Worm (Caenorhabditis elegans) whole organism, L3 larva: ENCODE results near the gene srlf-1.
A peak's percentile ranks its signal among the peaks of the same experiment; 100 is the strongest.

Experiments
- R02D3.7 ChIP-seq: fragments of 150-350 bp; optimal IDR thresholded peaks from 2 replicates; lab custom pipeline; 2014; ENCODE audit warnings: missing biosample characterization, missing genetic modification characterization
- ceh-16 ChIP-seq: sonication (generic microtip); optimal IDR thresholded peaks from 2 replicates; lab custom pipeline; 2017; ENCODE audit warnings: missing biosample characterization, missing genetic modification characterization
- ceh-28 ChIP-seq: fragments of 150-350 bp; optimal IDR thresholded peaks from 2 replicates; lab custom pipeline; 2014; ENCODE audit warnings: missing biosample characterization, missing genetic modification reagents, missing genetic modification characterization
- daf-12 ChIP-seq: fragments of 150-350 bp; optimal IDR thresholded peaks from 2 replicates; lab custom pipeline; 2014; ENCODE audit warnings: missing biosample characterization, missing genetic modification reagents, missing genetic modification characterization
- egl-5 ChIP-seq: fragments of 150-350 bp; optimal IDR thresholded peaks from 2 replicates; lab custom pipeline; 2017; ENCODE audit warnings: missing biosample characterization, missing genetic modification reagents, missing genetic modification characterization, inconsistent platforms
- elt-1 ChIP-seq: fragments of 150-350 bp; optimal IDR thresholded peaks from 2 replicates; lab custom pipeline; 2014; ENCODE audit warnings: missing biosample characterization, missing genetic modification characterization
- elt-2 ChIP-seq: sonication (generic microtip); optimal IDR thresholded peaks from 2 replicates; lab custom pipeline; 2016; ENCODE audit warnings: missing genetic modification reagents, mild to moderate bottlenecking, missing genetic modification characterization, missing compliant biosample characterization
- elt-3 ChIP-seq, 3 experiments: fragments of 150-350 bp in 1 of 3; sonication (generic microtip) in 2 of 3; optimal IDR thresholded peaks; 2 replicates in 2 of 3; 4 replicates in 1 of 3; lab custom pipeline; 2014 to 2017; ENCODE audit warnings: missing biosample characterization in 3 of 3, missing genetic modification characterization in 3 of 3
- fkh-10 ChIP-seq: sonication (generic microtip); optimal IDR thresholded peaks from 2 replicates; lab custom pipeline; 2017; ENCODE audit warnings: missing biosample characterization, missing genetic modification reagents, missing genetic modification characterization
- fos-1 ChIP-seq: fragments of 150-350 bp; optimal IDR thresholded peaks from 2 replicates; lab custom pipeline; 2014; ENCODE audit warnings: missing biosample characterization, missing genetic modification characterization
- jun-1 ChIP-seq: fragments of 150-350 bp; optimal IDR thresholded peaks from 2 replicates; lab custom pipeline; 2014; ENCODE audit warnings: missing biosample characterization, missing genetic modification reagents, missing genetic modification characterization
- lin-39 ChIP-seq: fragments of 150-350 bp; optimal IDR thresholded peaks from 2 replicates; lab custom pipeline; 2018; ENCODE audit warnings: missing biosample characterization, missing genetic modification reagents, missing genetic modification characterization
- lsy-12 ChIP-seq: sonication (generic microtip); optimal IDR thresholded peaks from 2 replicates; lab custom pipeline; 2016; ENCODE audit warnings: mild to moderate bottlenecking, missing genetic modification characterization, missing compliant biosample characterization
- mml-1 ChIP-seq: fragments of 150-350 bp; sonication (generic microtip); optimal IDR thresholded peaks from 3 replicates; lab custom pipeline; 2014; ENCODE audit warnings: missing biosample characterization, missing genetic modification characterization
- nhr-11 ChIP-seq: fragments of 150-350 bp; optimal IDR thresholded peaks from 2 replicates; lab custom pipeline; 2014; ENCODE audit warnings: missing biosample characterization, missing genetic modification characterization
- nhr-12 ChIP-seq: fragments of 150-350 bp; optimal IDR thresholded peaks from 2 replicates; lab custom pipeline; 2014; ENCODE audit warnings: missing biosample characterization, missing genetic modification characterization
- nhr-23 ChIP-seq: fragments of 150-350 bp; optimal IDR thresholded peaks from 2 replicates; lab custom pipeline; 2014; ENCODE audit warnings: missing biosample characterization, missing genetic modification reagents, missing genetic modification characterization
- nhr-237 ChIP-seq: fragments of 150-350 bp; optimal IDR thresholded peaks from 2 replicates; lab custom pipeline; 2014; ENCODE audit warnings: missing biosample characterization, missing genetic modification characterization
- nhr-25 ChIP-seq: sonication (generic microtip); optimal IDR thresholded peaks from 2 replicates; lab custom pipeline; 2017; ENCODE audit warnings: missing biosample characterization, missing genetic modification characterization
- nhr-67 ChIP-seq: fragments of 150-350 bp; optimal IDR thresholded peaks from 2 replicates; lab custom pipeline; 2014; ENCODE audit warnings: missing biosample characterization, missing genetic modification characterization
- nhr-76 ChIP-seq: fragments of 150-350 bp; sonication (generic microtip); optimal IDR thresholded peaks from 5 replicates; lab custom pipeline; 2014; ENCODE audit warnings: missing biosample characterization, missing genetic modification characterization
- pha-4 ChIP-seq: fragments of 150-350 bp; optimal IDR thresholded peaks from 2 replicates; lab custom pipeline; 2014; ENCODE audit warnings: missing biosample characterization, missing genetic modification reagents, missing genetic modification characterization
- pqm-1 ChIP-seq: fragments of 150-350 bp; optimal IDR thresholded peaks from 2 replicates; lab custom pipeline; 2017; ENCODE audit warnings: missing biosample characterization, missing genetic modification characterization, inconsistent platforms
- sea-2 ChIP-seq: fragments of 150-350 bp; sonication (generic microtip); optimal IDR thresholded peaks from 4 replicates; lab custom pipeline; 2014; ENCODE audit warnings: missing biosample characterization, missing genetic modification reagents, missing genetic modification characterization
- skn-1 ChIP-seq: fragments of 150-350 bp; optimal IDR thresholded peaks from 2 replicates; lab custom pipeline; 2014; ENCODE audit warnings: missing biosample characterization, missing genetic modification characterization
- snpc-4 ChIP-seq: fragments of 150-350 bp; optimal IDR thresholded peaks from 2 replicates; lab custom pipeline; 2014; ENCODE audit warnings: missing biosample characterization, missing genetic modification characterization
- tbx-2 ChIP-seq: sonication (generic microtip); optimal IDR thresholded peaks from 2 replicates; lab custom pipeline; 2016; ENCODE audit warnings: mild to moderate bottlenecking, missing genetic modification characterization, missing compliant biosample characterization
- unc-39 ChIP-seq: sonication (generic microtip); optimal IDR thresholded peaks from 4 replicates; lab custom pipeline; 2017; ENCODE audit warnings: missing biosample characterization, missing genetic modification characterization
- unc-62 ChIP-seq: fragments of 150-350 bp; sonication (generic microtip); optimal IDR thresholded peaks from 4 replicates; lab custom pipeline; 2014; ENCODE audit warnings: missing biosample characterization, missing genetic modification reagents, missing genetic modification characterization
- zag-1 ChIP-seq: fragments of 150-350 bp; optimal IDR thresholded peaks from 2 replicates; lab custom pipeline; 2014; ENCODE audit warnings: missing biosample characterization, missing genetic modification characterization
- ztf-11 ChIP-seq: fragments of 150-350 bp; optimal IDR thresholded peaks from 2 replicates; lab custom pipeline; 2014; ENCODE audit warnings: missing biosample characterization, missing genetic modification characterization
- ztf-4 ChIP-seq: fragments of 150-350 bp; optimal IDR thresholded peaks from 2 replicates; lab custom pipeline; 2014; ENCODE audit warnings: missing biosample characterization, missing genetic modification characterization

srlf-1 gene

ce11 chrII:7810869-7811543 lies 20.6 kb downstream of the srlf-1 start, which contains the start of gene cki-1:
Gene cki-1 (plus strand): TSS chrII:7811240.
- TF ChIP-seq nhr-76 (tag; lab: Kevin White, UChicago) (no peak), elt-2 (tag; lab: Kevin White, UChicago) (no peak), mml-1 (tag; lab: Kevin White, UChicago) (no peak), lin-39 (no peak), nhr-23 (tag; lab: Kevin White, UChicago) (no peak), elt-1 (tag; lab: Kevin White, UChicago) (no peak), elt-3 (tag; optimal IDR thresholded peaks at IDR 0.05; lab: Kevin White, UChicago) (no peak), nhr-237 (tag; lab: Kevin White, UChicago) (no peak), fos-1 (tag; lab: Kevin White, UChicago) (no peak), nhr-67 (tag; lab: Kevin White, UChicago) (no peak)

DNA sequence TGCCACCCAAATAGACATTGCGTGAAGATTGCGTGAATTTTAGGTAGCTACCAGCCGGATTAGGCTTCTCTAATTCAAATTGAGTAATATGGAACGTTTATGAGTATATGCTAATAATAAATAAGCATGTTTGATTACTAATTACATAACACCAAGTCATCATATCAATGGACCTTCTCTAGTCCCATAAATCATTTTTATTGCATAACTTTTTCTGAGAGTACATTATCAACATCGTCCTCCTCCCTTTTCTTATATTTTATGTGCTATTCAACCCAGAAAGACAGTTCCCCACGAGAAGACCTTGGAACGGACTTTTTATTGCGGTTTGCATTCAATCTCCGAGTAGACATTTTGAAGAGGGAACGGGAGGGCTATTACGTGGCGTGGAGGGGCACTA lies 21.9 kb downstream of the srlf-1 start:
- TF ChIP-seq nhr-25 (tag; lab: Kevin White, UChicago) (peak; percentile 12), daf-12 (tag; lab: Kevin White, UChicago) (no peak), ztf-11 (tag; lab: Kevin White, UChicago) (no peak)
- TF ChIP-seq, all 47 proteins: peak for 1

- TF ChIP-seq lsy-12 (no peak), sea-2 (GFP tag; lab: Kevin White, UChicago) (no peak), zag-1 (tag; lab: Kevin White, UChicago) (no peak), elt-1 (tag; lab: Kevin White, UChicago) (no peak), tbx-2 (tag; lab: Kevin White, UChicago) (no peak)
These were observed 22.8 kb downstream of the srlf-1 start for ce11 chrII:7813237-7813636.

ce11 chrII:7813645-7814044 lies 23.3 kb downstream of the srlf-1 start:
- TF ChIP-seq skn-1 (peak; percentile 43), elt-2 (tag; lab: Kevin White, UChicago) (peak; percentile 74), pqm-1 (peak; percentile 33), jun-1 (no peak)

ce11 chrII:7814215-7814614 lies 23.8 kb downstream of the srlf-1 start:
- TF ChIP-seq ztf-4 (tag; lab: Kevin White, UChicago) (no peak), zag-1 (tag; lab: Kevin White, UChicago) (no peak), tbx-2 (tag; lab: Kevin White, UChicago) (no peak), snpc-4 (tag; lab: Kevin White, UChicago) (no peak), jun-1 (no peak), ceh-16 (tag; lab: Kevin White, UChicago) (no peak), lsy-12 (no peak), lin-39 (no peak), unc-39 (tag; lab: Kevin White, UChicago) (no peak), nhr-12 (tag; lab: Kevin White, UChicago) (no peak), ceh-28 (tag; lab: Kevin White, UChicago) (no peak), elt-3 (tag; optimal IDR thresholded peaks at IDR 0.05; lab: Kevin White, UChicago) (no peak), sea-2 (GFP tag; lab: Kevin White, UChicago) (no peak), skn-1 (no peak), egl-5 (tag; lab: Kevin White, UChicago) (no peak), nhr-11 (tag; lab: Kevin White, UChicago) (no peak), unc-62 (GFP tag; lab: Kevin White, UChicago) (no peak), R02D3.7 (no peak), nhr-23 (tag; lab: Kevin White, UChicago) (no peak), mml-1 (tag; lab: Kevin White, UChicago) (no peak)

DNA sequence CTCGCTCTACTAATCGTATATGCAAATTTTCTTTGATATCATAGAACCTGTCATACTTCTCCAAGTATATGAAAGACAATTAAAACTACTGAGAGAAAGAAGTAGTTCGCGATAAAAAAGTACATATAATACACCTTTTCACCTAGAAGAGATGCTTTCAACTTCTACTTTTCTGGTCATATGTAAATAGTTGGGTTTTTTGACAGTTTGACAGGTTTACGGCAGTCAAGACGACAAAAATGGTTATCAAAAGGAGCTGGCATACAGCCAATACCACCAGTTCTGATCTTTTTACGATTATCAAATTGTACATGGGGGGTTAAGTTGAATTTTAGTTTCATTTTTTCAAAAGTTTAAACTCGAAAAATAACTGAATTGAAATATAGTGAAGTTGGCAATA lies 24.5 kb downstream of the srlf-1 start:
- peak; percentile 50 for TF ChIP-seq pqm-1
- peak; percentile 89 for TF ChIP-seq elt-2 (tag; lab: Kevin White, UChicago)
- peak; percentile 39 for TF ChIP-seq pha-4 (tag; lab: Kevin White, UChicago)
- TF ChIP-seq fkh-10 (GFP tag; lab: Kevin White, UChicago): no peak
- TF ChIP-seq, all 47 proteins: peak for 3
